Fruit fly (Drosophila melanogaster): ENCODE measurements around the gene Sbat.

Sbat gene

dm6 chr2L:2884683-2885502 lies 6.7 kb downstream of the Sbat start (continued):
- TF ChIP-seq CG13296 (GFP tag; optimal IDR thresholded peaks at IDR 0.05) (peak; percentile 57), stwl (tag; optimal IDR thresholded peaks at IDR 0.05) (peak; percentile 80), onecut (GFP tag; IDR thresholded peaks at IDR 0.05) (peak; percentile 58), sob (GFP tag; IDR thresholded peaks at IDR 0.05) (peak; percentile 63), gro (GFP tag; optimal IDR thresholded peaks at IDR 0.05) (peak; percentile 62), CG16779 (GFP tag; IDR thresholded peaks at IDR 0.05) (no peak; the same call in 1 of the 2 replicates), grau (tag; optimal IDR thresholded peaks at IDR 0.05) (peak; percentile 42), al (GFP tag; IDR thresholded peaks at IDR 0.05) (peak; percentile 33; the same call in 1 of the 2 replicates), CG31441 (GFP tag; IDR thresholded peaks at IDR 0.05) (no peak; the same call in 1 of the 2 replicates), Stat92E (GFP tag; optimal IDR thresholded peaks at IDR 0.05) (peak in 1 of 3 experiments; percentile 19), klu (GFP tag; IDR thresholded peaks at IDR 0.05) (peak; percentile 77), CG17361 (GFP tag; IDR thresholded peaks at IDR 0.05) (peak; percentile 72; the same call in 1 of the 3 replicates), Ssrp (tag; optimal IDR thresholded peaks at IDR 0.05) (no peak), C15 (GFP tag; IDR thresholded peaks at IDR 0.05) (no peak), CG1832 (GFP tag; optimal IDR thresholded peaks at IDR 0.05) (no peak), nom (GFP tag; optimal IDR thresholded peaks at IDR 0.05) (peak; percentile 54), twi (tag; optimal IDR thresholded peaks at IDR 0.05) (peak; percentile 22), Dfd (GFP tag; optimal IDR thresholded peaks at IDR 0.05) (no peak), CG3847 (GFP tag; IDR thresholded peaks at IDR 0.05) (peak; percentile 70), zfh2 (GFP tag; optimal IDR thresholded peaks at IDR 0.05) (peak; percentile 11), CG10267 (tag; optimal IDR thresholded peaks at IDR 0.05) (no peak), CG17328 (GFP tag; IDR thresholded peaks at IDR 0.05) (peak; percentile 28; the same call in 1 of the 2 replicates), shn (GFP tag; optimal IDR thresholded peaks at IDR 0.05) (peak; percentile 35), Blimp-1 (GFP tag; optimal IDR thresholded peaks at IDR 0.05) (no peak), CG5245 (GFP tag; optimal IDR thresholded peaks at IDR 0.05) (no peak), Mrtf (GFP tag; IDR thresholded peaks at IDR 0.05) (peak; percentile 53; the same call in 1 of the 3 replicates), CG9876 (GFP tag; optimal IDR thresholded peaks at IDR 0.05) (peak; percentile 1), cg (GFP tag; optimal IDR thresholded peaks at IDR 0.05) (peak; percentile 69), E2f1 (GFP tag; IDR thresholded peaks at IDR 0.05) (peak; percentile 37; the same call in 1 of the 2 replicates), caup (GFP tag; optimal IDR thresholded peaks at IDR 0.05; ENCODE audit: severe bottlenecking) (peak; percentile 68), CG2712 (tag; optimal IDR thresholded peaks at IDR 0.05) (peak; percentile 52), CG7271 (tag; optimal IDR thresholded peaks at IDR 0.05) (no peak), D19B (GFP tag; optimal IDR thresholded peaks at IDR 0.05) (peak; percentile 15), CG18619 (GFP tag; optimal IDR thresholded peaks at IDR 0.05) (peak; percentile 27), CG4360 (GFP tag; IDR thresholded peaks at IDR 0.05) (peak; percentile 51; the same call in 1 of the 2 replicates), wek (GFP tag; optimal IDR thresholded peaks at IDR 0.05) (peak; percentile 3), GATAe (GFP tag; conservative IDR thresholded peaks at IDR 0.05) (peak; percentile 73), CG14014 (GFP tag; IDR thresholded peaks at IDR 0.05) (peak; percentile 63), CG9437 (GFP tag; optimal IDR thresholded peaks at IDR 0.05) (no peak), da (GFP tag; optimal IDR thresholded peaks at IDR 0.05) (peak; percentile 68), ato (GFP tag; IDR thresholded peaks at IDR 0.05; ENCODE audit: partially characterized antibody) (peak; percentile 52), D (optimal IDR thresholded peaks at IDR 0.05) (no peak), D (GFP tag; optimal IDR thresholded peaks at IDR 0.05) (no peak), rib (GFP tag; IDR thresholded peaks at IDR 0.05) (peak; percentile 76), unc-4 (GFP tag; IDR thresholded peaks at IDR 0.05; ENCODE audit: partially characterized antibody) (peak; percentile 16; the same call in 1 of the 2 replicates), CG8944 (GFP tag; optimal IDR thresholded peaks at IDR 0.05) (no peak), Dref (GFP tag; IDR thresholded peaks at IDR 0.05) (peak; percentile 56), Abd-B (GFP tag; optimal IDR thresholded peaks at IDR 0.05) (peak; percentile 5), ap (GFP tag; IDR thresholded peaks at IDR 0.05) (no peak)
